Worm (Caenorhabditis elegans) whole organism, young adult: Measurements from ENCODE around the gene smcl-1.

ENCODE experiments used
- B0019.2 ChIP-seq: fragments of 200-800 bp; sonication (Bioruptor generic); conservative IDR thresholded peaks from 2 replicates; pipeline ENCODE4 v1.3.6; 2022; ENCODE audit warnings: missing genetic modification reagents, missing genetic modification characterization, missing compliant biosample characterization
- B0035.1 ChIP-seq: sonication (generic microtip); optimal IDR thresholded peaks from 2 replicates; lab custom pipeline; 2016; ENCODE audit warnings: missing genetic modification characterization, mild to moderate bottlenecking, missing compliant biosample characterization, missing genotype, missing genetic modification reagents
- B0261.1 ChIP-seq: sonication (generic microtip); optimal IDR thresholded peaks from 2 replicates; lab custom pipeline; 2016; ENCODE audit warnings: mild to moderate bottlenecking, missing genetic modification characterization, moderate library complexity, missing compliant biosample characterization
- D2030.7 ChIP-seq: fragments of 200-800 bp; sonication (Bioruptor generic); IDR thresholded peaks from 2 replicates; pipeline ENCODE4 v1.3.6; 2022; ENCODE audit warnings: missing genetic modification reagents, missing genetic modification characterization, missing compliant biosample characterization
- F23B12.7 ChIP-seq: sonication (generic microtip); optimal IDR thresholded peaks from 2 replicates; lab custom pipeline; 2017; ENCODE audit warnings: missing genetic modification characterization, mild to moderate bottlenecking, missing compliant biosample characterization, antibody characterized with exemption, moderate library complexity; ENCODE audit not compliant: insufficient read depth
- F55B11.4 ChIP-seq: sonication (generic microtip); optimal IDR thresholded peaks from 2 replicates; lab custom pipeline; 2016; ENCODE audit warnings: missing compliant biosample characterization, missing genetic modification characterization, borderline replicate concordance; ENCODE audit not compliant: insufficient read depth
- F57A8.1 ChIP-seq: fragments of 200-800 bp; sonication (Bioruptor generic); optimal IDR thresholded peaks from 2 replicates; lab custom pipeline; 2018; ENCODE audit warnings: mild to moderate bottlenecking, missing genetic modification characterization, moderate library complexity, missing compliant biosample characterization
- K11D2.4 ChIP-seq: fragments of 200-800 bp; sonication (Bioruptor generic); IDR thresholded peaks from 2 replicates; pipeline ENCODE4 v1.3.6; 2022; ENCODE audit warnings: missing genetic modification reagents, missing genetic modification characterization, missing compliant biosample characterization
- Y67H2A.10 ChIP-seq: fragments of 200-800 bp; sonication (Bioruptor generic); conservative IDR thresholded peaks from 2 replicates; pipeline ENCODE4 v1.3.6; 2022; ENCODE audit warnings: missing genetic modification reagents, missing genetic modification characterization, missing compliant biosample characterization
- Y95B8A.8 ChIP-seq: fragments of 200-800 bp; sonication (Bioruptor generic); IDR thresholded peaks from 2 replicates; pipeline ENCODE4 v1.3.6; 2022; ENCODE audit warnings: missing genetic modification reagents, missing genetic modification characterization, missing compliant biosample characterization
- ZK185.1 ChIP-seq: sonication (generic microtip); optimal IDR thresholded peaks from 2 replicates; lab custom pipeline; 2016; ENCODE audit warnings: mild to moderate bottlenecking, missing genetic modification characterization, missing compliant biosample characterization; ENCODE audit not compliant: poor library complexity, severe bottlenecking
- ama-1 ChIP-seq, 3 experiments: fragments of 150-350 bp in 1 of 3; sonication (generic microtip) in 2 of 3; optimal IDR thresholded peaks; 2 replicates each; lab custom pipeline; 2014 to 2018; ENCODE audit warnings: missing biosample characterization in 2 of 3, missing genetic modification characterization in 2 of 3, missing genetic modification reagents in 2 of 3
- atf-7 ChIP-seq: sonication (generic microtip); optimal IDR thresholded peaks from 2 replicates; lab custom pipeline; 2017; ENCODE audit warnings: mild to moderate bottlenecking, missing genetic modification characterization, missing compliant biosample characterization
- athp-1 ChIP-seq: sonication (generic microtip); optimal IDR thresholded peaks from 2 replicates; lab custom pipeline; 2017; ENCODE audit warnings: mild to moderate bottlenecking, missing genetic modification characterization, missing compliant biosample characterization
- chd-7 ChIP-seq: sonication (generic microtip); optimal IDR thresholded peaks from 2 replicates; lab custom pipeline; 2016; ENCODE audit warnings: mild to moderate bottlenecking, missing genetic modification characterization, moderate library complexity, missing compliant biosample characterization
- die-1 ChIP-seq: sonication (generic microtip); optimal IDR thresholded peaks from 2 replicates; lab custom pipeline; 2016; ENCODE audit warnings: missing genotype, mild to moderate bottlenecking, missing genetic modification characterization, missing compliant biosample characterization
- dpff-1 ChIP-seq: sonication (generic microtip); optimal IDR thresholded peaks from 2 replicates; lab custom pipeline; 2017; ENCODE audit warnings: mild to moderate bottlenecking, missing genetic modification characterization, missing compliant biosample characterization
- him-1 ChIP-seq: sonication (generic microtip); optimal IDR thresholded peaks from 2 replicates; lab custom pipeline; 2016; ENCODE audit warnings: missing genotype, missing genetic modification reagents, missing genetic modification characterization, missing compliant biosample characterization
- hlh-12 ChIP-seq: sonication (generic microtip); optimal IDR thresholded peaks from 2 replicates; lab custom pipeline; 2016; ENCODE audit warnings: missing genetic modification characterization, missing compliant biosample characterization
- hmg-20 ChIP-seq: fragments of 200-800 bp; sonication (Bioruptor generic); IDR thresholded peaks from 2 replicates; pipeline ENCODE4 v1.3.6; 2022; ENCODE audit warnings: missing genetic modification reagents, missing genetic modification characterization, missing compliant biosample characterization
- hrde-1 ChIP-seq: sonication (generic microtip); optimal IDR thresholded peaks from 2 replicates; lab custom pipeline; 2016; ENCODE audit warnings: missing genetic modification characterization, mild to moderate bottlenecking, missing compliant biosample characterization, moderate library complexity, missing genotype, missing genetic modification reagents, borderline replicate concordance
- lin-35 ChIP-seq, 3 experiments: fragments of 150-350 bp in 2 of 3; sonication (generic microtip) in 1 of 3; optimal IDR thresholded peaks; 2 replicates each; lab custom pipeline; 2014 to 2018; ENCODE audit warnings: missing biosample characterization in 3 of 3, missing genetic modification characterization in 3 of 3, missing genetic modification reagents in 3 of 3
- lin-40 ChIP-seq: sonication (generic microtip); optimal IDR thresholded peaks from 2 replicates; lab custom pipeline; 2016; ENCODE audit warnings: missing genetic modification characterization, mild to moderate bottlenecking, missing compliant biosample characterization, missing genotype, missing genetic modification reagents
- lir-1 ChIP-seq: fragments of 200-800 bp; sonication (Bioruptor generic); conservative IDR thresholded peaks from 2 replicates; pipeline ENCODE4 v1.3.6; 2022; ENCODE audit warnings: missing genetic modification reagents, missing genetic modification characterization, missing compliant biosample characterization
- madf-10 ChIP-seq: sonication (generic microtip); optimal IDR thresholded peaks from 2 replicates; lab custom pipeline; 2016; ENCODE audit warnings: mild to moderate bottlenecking, missing genetic modification characterization, missing compliant biosample characterization
- madf-6 ChIP-seq: fragments of 200-800 bp; sonication (Bioruptor generic); IDR thresholded peaks from 2 replicates; pipeline ENCODE4 v1.3.6; 2022; ENCODE audit warnings: missing genetic modification reagents, missing genetic modification characterization, missing compliant biosample characterization
- mes-4 ChIP-seq: sonication (generic microtip); optimal IDR thresholded peaks from 2 replicates; lab custom pipeline; 2016; ENCODE audit warnings: missing genotype, missing genetic modification characterization, missing compliant biosample characterization
- mxl-1 ChIP-seq: sonication (generic microtip); optimal IDR thresholded peaks from 2 replicates; lab custom pipeline; 2016; ENCODE audit warnings: missing genetic modification characterization, missing compliant biosample characterization
- nfyb-1 ChIP-seq: fragments of 200-800 bp; sonication (Bioruptor generic); IDR thresholded peaks from 2 replicates; pipeline ENCODE4 v1.3.6; 2022; ENCODE audit warnings: missing genetic modification reagents, missing genetic modification characterization, missing compliant biosample characterization
- nhr-179 ChIP-seq: sonication (generic microtip); optimal IDR thresholded peaks from 2 replicates; lab custom pipeline; 2016; ENCODE audit warnings: mild to moderate bottlenecking, missing genetic modification characterization, missing compliant biosample characterization
- nhr-90 ChIP-seq: sonication (generic microtip); optimal IDR thresholded peaks from 2 replicates; lab custom pipeline; 2016; ENCODE audit warnings: missing genotype, mild to moderate bottlenecking, missing genetic modification characterization, missing compliant biosample characterization
- pbrm-1 ChIP-seq: fragments of 200-800 bp; sonication (Bioruptor generic); IDR thresholded peaks from 2 replicates; pipeline ENCODE4 v1.3.6; 2022; ENCODE audit warnings: missing genetic modification reagents, missing genetic modification characterization, missing compliant biosample characterization
- rcor-1 ChIP-seq: fragments of 200-800 bp; sonication (Bioruptor generic); IDR thresholded peaks from 2 replicates; pipeline ENCODE4 v1.3.6; 2022; ENCODE audit warnings: missing genetic modification reagents, missing genetic modification characterization, missing compliant biosample characterization
- repo-1 ChIP-seq: sonication (generic microtip); optimal IDR thresholded peaks from 2 replicates; lab custom pipeline; 2017; ENCODE audit warnings: mild to moderate bottlenecking, missing genetic modification characterization, missing compliant biosample characterization
- rpc-1 ChIP-seq, 2 experiments: fragments of 150-350 bp in 1 of 2; sonication (generic microtip) in 1 of 2; optimal IDR thresholded peaks; 2 replicates each; lab custom pipeline; 2014 to 2018; ENCODE audit warnings: missing biosample characterization in 1 of 2, missing genetic modification characterization in 1 of 2, missing genetic modification reagents in 1 of 2, missing genotype in 1 of 2
- sdz-38 ChIP-seq: sonication (generic microtip); optimal IDR thresholded peaks from 2 replicates; lab custom pipeline; 2016; ENCODE audit warnings: missing genotype, missing genetic modification characterization, missing compliant biosample characterization
- snpc-1.1 ChIP-seq: sonication (generic microtip); optimal IDR thresholded peaks from 2 replicates; lab custom pipeline; 2017; ENCODE audit warnings: missing genetic modification characterization, mild to moderate bottlenecking, missing compliant biosample characterization, antibody characterized with exemption, moderate library complexity, missing genotype, missing genetic modification reagents; ENCODE audit not compliant: insufficient read depth
- snpc-1.3 ChIP-seq: sonication (generic microtip); optimal IDR thresholded peaks from 2 replicates; lab custom pipeline; 2017; ENCODE audit warnings: missing genetic modification characterization, mild to moderate bottlenecking, missing compliant biosample characterization, antibody characterized with exemption, moderate library complexity, missing genotype, missing genetic modification reagents; ENCODE audit not compliant: insufficient read depth
- snpc-4 ChIP-seq, 5 experiments: fragments of 150-350 bp in 1 of 5; sonication (generic microtip) in 4 of 5; optimal IDR thresholded peaks; 2 replicates each; lab custom pipeline; 2014 to 2018; ENCODE audit warnings: missing genetic modification characterization in 5 of 5, missing biosample characterization in 3 of 5, antibody characterized with exemption in 2 of 5, mild to moderate bottlenecking in 2 of 5, missing compliant biosample characterization in 2 of 5, missing genotype in 2 of 5, moderate library complexity in 2 of 5, missing genetic modification reagents in 1 of 5
- tbp1 ChIP-seq: fragments of 200-800 bp; sonication (Bioruptor generic); optimal IDR thresholded peaks from 2 replicates; lab custom pipeline; 2018; ENCODE audit warnings: mild to moderate bottlenecking, missing genetic modification characterization, missing compliant biosample characterization
- unc-130 ChIP-seq: sonication (generic microtip); optimal IDR thresholded peaks from 2 replicates; lab custom pipeline; 2016; ENCODE audit warnings: missing genetic modification reagents, missing genetic modification characterization, missing compliant biosample characterization
- xnd-1 ChIP-seq: sonication (generic microtip); optimal IDR thresholded peaks from 2 replicates; lab custom pipeline; 2016; ENCODE audit warnings: missing genotype, missing genetic modification reagents, missing genetic modification characterization, missing compliant biosample characterization
- zfh-2 ChIP-seq: fragments of 200-800 bp; sonication (Bioruptor generic); conservative IDR thresholded peaks from 2 replicates; pipeline ENCODE4 v1.3.6; 2022; ENCODE audit warnings: missing genetic modification reagents, missing genetic modification characterization, missing compliant biosample characterization
- ztf-18 ChIP-seq: sonication (generic microtip); optimal IDR thresholded peaks from 2 replicates; lab custom pipeline; 2016; ENCODE audit warnings: missing genotype, mild to moderate bottlenecking, missing genetic modification characterization, missing compliant biosample characterization
- ztf-25 ChIP-seq: fragments of 200-800 bp; sonication (Bioruptor generic); IDR thresholded peaks from 2 replicates; pipeline ENCODE4 v1.3.6; 2022; ENCODE audit warnings: missing genetic modification reagents, missing genetic modification characterization, missing compliant biosample characterization

The smcl-1 gene

ce11 chrX:11645517-11645916, 47.7 kb upstream of the smcl-1 start:
- TF ChIP-seq B0035.1 (tag; lab: Kevin White, UChicago) (peak; percentile 23), ztf-25 (0 out of 2 replicates have a peak, but pooled peaks have one; percentile 58), Y95B8A.8 (GFP tag; lab: Robert Waterston, UW) (0 out of 2 replicates have a peak, but pooled peaks have one; percentile 28), B0019.2 (no peak), dpff-1 (tag; lab: Kevin White, UChicago) (peak; percentile 8), lin-35 (GFP tag; optimal IDR thresholded peaks at IDR 0.05; lab: Kevin White, UChicago) (peak in 1 of 3 experiments; percentile 53), F57A8.1 (no peak), rcor-1 (GFP tag; lab: Robert Waterston, UW) (peak; percentile 49; the same call in 1 of the 2 replicates), hrde-1 (peak; percentile 9), K11D2.4 (GFP tag; lab: Robert Waterston, UW) (0 out of 2 replicates have a peak, but pooled peaks have one; percentile 45), sdz-38 (no peak), D2030.7 (GFP tag; lab: Robert Waterston, UW) (peak; percentile 60; the same call in 1 of the 2 replicates), him-1 (tag; lab: Kevin White, UChicago) (peak; percentile 82), hlh-12 (tag; lab: Kevin White, UChicago) (no peak), nhr-90 (tag; lab: Kevin White, UChicago) (peak; percentile 66), pbrm-1 (peak; percentile 70), rpc-1 (optimal IDR thresholded peaks at IDR 0.05; lab: Kevin White, UChicago) (peak; percentile 85), rpc-1 (tag; optimal IDR thresholded peaks at IDR 0.05; lab: Kevin White, UChicago) (peak; percentile 92), snpc-4 (GFP tag; optimal IDR thresholded peaks at IDR 0.05; lab: Kevin White, UChicago) (peak; percentile 57), snpc-4 (tag; optimal IDR thresholded peaks at IDR 0.05; lab: Kevin White, UChicago) (peak in 2 of 4 experiments; percentile 27 to 59), ama-1 (optimal IDR thresholded peaks at IDR 0.05; lab: Kevin White, UChicago) (no peak), ama-1 (GFP tag; optimal IDR thresholded peaks at IDR 0.05; lab: Kevin White, UChicago) (peak; percentile 14 to 57), madf-10 (peak; percentile 32), repo-1 (tag; lab: Kevin White, UChicago) (peak; percentile 44), ZK185.1 (tag; lab: Kevin White, UChicago) (peak; percentile 75), lir-1 (GFP tag; lab: Robert Waterston, UW) (peak; percentile 73), ztf-18 (peak; percentile 56), atf-7 (peak; percentile 17), mxl-1 (tag; lab: Kevin White, UChicago) (peak; percentile 71), madf-6 (peak; percentile 10; the same call in 1 of the 2 replicates), Y67H2A.10 (GFP tag; lab: Robert Waterston, UW) (0 out of 2 replicates have a peak, but pooled peaks have one; percentile 41), nhr-179 (tag; lab: Kevin White, UChicago) (peak; percentile 48), zfh-2 (GFP tag; lab: Robert Waterston, UW) (no peak), snpc-1.3 (peak; percentile 49), athp-1 (tag; lab: Kevin White, UChicago) (peak; percentile 4), lin-40 (peak; percentile 47), nfyb-1 (peak; percentile 54; the same call in 1 of the 2 replicates), F23B12.7 (tag; lab: Kevin White, UChicago) (peak; percentile 70), unc-130 (GFP tag; lab: Kevin White, UChicago) (peak; percentile 11), mes-4 (tag; lab: Kevin White, UChicago) (peak; percentile 38), tbp1 (GFP tag; lab: Kevin White, UChicago) (peak; percentile 91), F55B11.4 (no peak), B0261.1 (tag; lab: Kevin White, UChicago) (peak; percentile 72), die-1 (tag; lab: Kevin White, UChicago) (peak; percentile 74), hmg-20 (GFP tag; lab: Robert Waterston, UW) (0 out of 2 replicates have a peak, but pooled peaks have one; percentile 5), xnd-1 (tag; lab: Kevin White, UChicago) (no peak), chd-7 (tag; lab: Kevin White, UChicago) (peak; percentile 0), snpc-1.1 (tag; lab: Kevin White, UChicago) (no peak)
